Worm (Caenorhabditis elegans): Measurements from ENCODE around the gene Y45F10D.15.

Y45F10D.15 gene

ce11 chrIV:13788652-13789051, 32.1 kb downstream of the Y45F10D.15 start, which contains the start of the genes sas-6 and Y45F10D.7 (continued):
- TF ChIP-seq madf-3 (GFP tag; IDR thresholded peaks at IDR 0.05), result no peak
- TF ChIP-seq fkh-3 (tag; optimal IDR thresholded peaks at IDR 0.05), result no peak
- TF ChIP-seq ceh-100 (GFP tag; IDR thresholded peaks at IDR 0.05), result no peak
- TF ChIP-seq ztf-22 (GFP tag; optimal IDR thresholded peaks at IDR 0.05), result no peak
- no peak for TF ChIP-seq mel-28 (tag; optimal IDR thresholded peaks at IDR 0.05; ENCODE audit: borderline replicate concordance)
- no peak for TF ChIP-seq dpff-1 (tag; optimal IDR thresholded peaks at IDR 0.05)
- TF ChIP-seq ceh-91 (GFP tag; IDR thresholded peaks at IDR 0.05), result peak; percentile 31; the same call in 1 of the 2 replicates
- TF ChIP-seq cebp-1 (GFP tag; IDR thresholded peaks at IDR 0.05), result no peak
- peak; percentile 28 for TF ChIP-seq cebp-1 (tag; optimal IDR thresholded peaks at IDR 0.05)
- no peak for TF ChIP-seq madf-10 (tag; optimal IDR thresholded peaks at IDR 0.05)
- no peak for TF ChIP-seq ekl-4 (GFP tag; IDR thresholded peaks at IDR 0.05)
- no peak for TF ChIP-seq ceh-40 (GFP tag; IDR thresholded peaks at IDR 0.05)
- TF ChIP-seq bed-1 (GFP tag; IDR thresholded peaks at IDR 0.05), result no peak
- no peak for TF ChIP-seq bed-2 (GFP tag; IDR thresholded peaks at IDR 0.05)
- no peak for TF ChIP-seq cebp-2 (GFP tag; IDR thresholded peaks at IDR 0.05)
- TF ChIP-seq hrde-1 (tag; optimal IDR thresholded peaks at IDR 0.05; ENCODE audit: borderline replicate concordance), result no peak
- no peak for TF ChIP-seq nfya-1 (tag; optimal IDR thresholded peaks at IDR 0.05; ENCODE audit: borderline replicate concordance, insufficient read depth)
- 0 out of 2 replicates have a peak, but pooled peaks have one; percentile 18 for TF ChIP-seq rcor-1 (GFP tag; IDR thresholded peaks at IDR 0.05)
- no peak for TF ChIP-seq ceh-58 (GFP tag; IDR thresholded peaks at IDR 0.05)
- no peak for TF ChIP-seq T26A5.8 (tag; optimal IDR thresholded peaks at IDR 0.05)
- TF ChIP-seq F10E7.11 (tag; optimal IDR thresholded peaks at IDR 0.05), result no peak
- TF ChIP-seq F57A8.1 (GFP tag; optimal IDR thresholded peaks at IDR 0.05), result no peak
- TF ChIP-seq Y79H2A.3 (GFP tag; conservative IDR thresholded peaks at IDR 0.05), result no peak
- TF ChIP-seq Y53F4B.3 (GFP tag; IDR thresholded peaks at IDR 0.05), result no peak
- TF ChIP-seq F57C9.4 (tag; optimal IDR thresholded peaks at IDR 0.05), result no peak
- TF ChIP-seq attf-5 (GFP tag; optimal IDR thresholded peaks at IDR 0.05), result peak; percentile 51
- TF ChIP-seq Y95B8A.8 (GFP tag; IDR thresholded peaks at IDR 0.05), result no peak
- no peak for TF ChIP-seq mes-4 (tag; optimal IDR thresholded peaks at IDR 0.05)
- no peak for TF ChIP-seq ztf-28 (GFP tag; IDR thresholded peaks at IDR 0.05)

- TF ChIP-seq tbp1 (GFP tag; optimal IDR thresholded peaks at IDR 0.05) (peak; percentile 4), madf-3 (GFP tag; IDR thresholded peaks at IDR 0.05) (no peak), ceh-27 (GFP tag; optimal IDR thresholded peaks at IDR 0.05) (no peak), madf-6 (GFP tag; IDR thresholded peaks at IDR 0.05) (no peak), F55B11.4 (tag; optimal IDR thresholded peaks at IDR 0.05; ENCODE audit: borderline replicate concordance, insufficient read depth) (no peak), ztf-28 (GFP tag; IDR thresholded peaks at IDR 0.05) (no peak), dox-1 (GFP tag; IDR thresholded peaks at IDR 0.05) (0 out of 2 replicates have a peak, but pooled peaks have one; percentile 15), attf-5 (GFP tag; optimal IDR thresholded peaks at IDR 0.05) (peak; percentile 73), nfya-1 (tag; optimal IDR thresholded peaks at IDR 0.05; ENCODE audit: borderline replicate concordance, insufficient read depth) (no peak), Y56A3A.18 (GFP tag; IDR thresholded peaks at IDR 0.05) (no peak), nhr-80 (tag; optimal IDR thresholded peaks at IDR 0.05) (peak; percentile 66), snpc-1.1 (tag; optimal IDR thresholded peaks at IDR 0.05; ENCODE audit: insufficient read depth) (no peak), ztf-26 (tag; optimal IDR thresholded peaks at IDR 0.05) (no peak), ztf-18 (tag; optimal IDR thresholded peaks at IDR 0.05) (peak; percentile 48), somi-1 (GFP tag; optimal IDR thresholded peaks at IDR 0.05) (no peak), lir-1 (GFP tag; conservative IDR thresholded peaks at IDR 0.05) (no peak), snpc-4 (GFP tag; optimal IDR thresholded peaks at IDR 0.05) (no peak), snpc-4 (tag; optimal IDR thresholded peaks at IDR 0.05) (peak in 1 of 4 experiments; percentile 60), madf-8 (GFP tag; conservative IDR thresholded peaks at IDR 0.05) (no peak), unc-62 (GFP tag; optimal IDR thresholded peaks at IDR 0.05) (no peak), K12H6.12 (tag; optimal IDR thresholded peaks at IDR 0.05) (no peak), hrde-1 (tag; optimal IDR thresholded peaks at IDR 0.05; ENCODE audit: borderline replicate concordance) (no peak), ZK185.1 (tag; optimal IDR thresholded peaks at IDR 0.05; ENCODE audit: poor library complexity, severe bottlenecking) (no peak), T07F8.4 (tag; optimal IDR thresholded peaks at IDR 0.05) (no peak), nfyb-1 (GFP tag; IDR thresholded peaks at IDR 0.05) (no peak)
Measured at ce11 chrIV:13786690-13787089, 34.1 kb downstream of the Y45F10D.15 start, which contains the start of gene icap-1. Gene icap-1 (minus strand): TSS chrIV:13786961.
